Fruit fly (Drosophila melanogaster) ovary, adult (tissue): Measurements from ENCODE around the gene Acn.

Experiments used
- CG17801 ChIP-seq: fragments of 200-800 bp; optimal IDR thresholded peaks from 2 replicates; lab custom pipeline; 2019; ENCODE audit warnings: missing biosample characterization, mild to moderate bottlenecking, missing genetic modification characterization, moderate library complexity; ENCODE audit not compliant: partially characterized antibody

Acn gene

dm6 chr2L:19045111-19045560 lies at the start of gene Acn, which contains the start of gene Ttc19:
Acn (plus strand) TSS chr2L:19045355.
Ttc19 (minus strand) TSS chr2L:19045148.
- peak; percentile 83 for TF ChIP-seq CG17801 (GFP tag; lab: Kevin White, UChicago)

DNA sequence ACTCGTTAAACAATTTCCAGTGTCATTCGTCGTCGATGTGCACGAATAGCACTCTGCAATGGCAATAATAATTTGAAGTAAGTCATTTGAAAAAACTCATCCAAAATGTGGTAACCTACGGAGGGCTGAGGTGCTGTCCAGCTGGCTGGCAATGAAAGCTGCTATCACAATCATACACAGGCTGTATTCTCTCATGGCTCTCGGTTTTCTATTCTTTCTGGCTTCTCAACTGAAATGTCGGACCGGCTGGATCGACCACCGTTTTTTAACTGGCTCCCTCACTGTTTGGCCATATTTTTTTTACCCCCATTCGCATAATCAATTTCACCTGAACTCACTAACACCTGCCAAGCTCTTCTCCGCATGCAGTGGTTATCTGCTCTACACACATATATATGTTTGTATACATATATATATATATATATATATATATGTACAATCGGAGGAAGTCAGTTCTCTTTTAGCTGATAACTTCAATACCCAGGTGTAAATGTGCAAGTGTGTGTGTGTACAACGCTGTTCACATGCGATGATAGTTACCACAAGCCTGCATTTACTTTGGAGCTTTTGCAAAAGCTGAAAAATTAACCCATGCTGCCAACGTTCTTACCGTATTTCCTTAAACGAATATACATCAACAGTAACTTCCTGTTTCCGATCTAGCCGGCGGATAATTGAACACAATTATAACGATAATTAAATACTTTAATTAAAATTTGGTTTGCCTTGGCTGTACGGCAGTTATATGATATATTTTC lies 49.3 kb upstream of the Acn start, which contains the start of gene CG10650:
Gene CG10650 (minus strand): TSS at position 275 of the 758 bp plus-strand sequence.
- TF ChIP-seq CG17801 (GFP tag; lab: Kevin White, UChicago), result no peak

- TF ChIP-seq CG17801 (GFP tag; lab: Kevin White, UChicago), result no peak
These were observed 48.0 kb upstream of the Acn start, which contains the start of gene CG31792 for dm6 chr2L:18997148-18997547. CG31792 (plus strand) TSS chr2L:18997448.

DNA sequence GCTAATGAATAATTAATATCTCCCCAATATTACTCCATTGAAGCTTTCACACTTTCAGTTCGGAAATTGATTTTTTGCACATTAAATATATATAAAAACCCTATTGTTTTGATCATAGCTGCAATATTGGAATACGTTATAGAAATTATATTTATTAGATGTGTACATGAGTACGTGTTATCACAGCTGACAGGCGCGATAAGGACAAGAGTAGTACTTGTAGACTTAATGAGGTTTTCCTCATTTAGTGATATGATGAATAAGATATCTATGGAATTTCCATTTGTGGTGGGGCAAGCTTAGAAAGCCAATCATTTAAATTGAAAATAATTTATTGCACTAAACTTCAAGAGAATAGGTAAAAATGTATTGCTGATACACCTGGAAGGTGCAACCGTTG lies 42.7 kb upstream of the Acn start:
- no peak for TF ChIP-seq CG17801 (GFP tag; lab: Kevin White, UChicago)

DNA sequence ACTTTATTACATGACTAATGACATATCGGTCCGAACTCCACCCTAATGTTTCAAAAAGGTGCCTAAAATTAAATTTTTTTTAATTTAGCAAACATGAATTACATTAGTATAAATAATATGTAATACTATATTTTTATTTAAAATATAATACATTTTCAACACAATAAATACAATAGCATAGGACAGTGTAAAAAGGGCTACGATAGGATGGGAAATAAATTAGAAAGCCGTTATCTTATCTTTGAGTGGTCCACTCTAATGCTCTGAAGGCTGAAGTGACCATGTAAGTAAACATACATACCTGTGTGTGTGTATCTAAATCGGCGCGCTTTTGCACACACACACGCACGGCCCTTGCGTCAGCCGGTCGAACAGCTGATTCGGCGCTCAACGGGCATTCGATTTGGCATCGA lies 42.2 kb upstream of the Acn start, which contains the start of gene CG31793:
Gene CG31793 (plus strand): TSS at position 409 of the 413 bp plus-strand sequence.
- TF ChIP-seq CG17801 (GFP tag; lab: Kevin White, UChicago), result peak; percentile 73

DNA sequence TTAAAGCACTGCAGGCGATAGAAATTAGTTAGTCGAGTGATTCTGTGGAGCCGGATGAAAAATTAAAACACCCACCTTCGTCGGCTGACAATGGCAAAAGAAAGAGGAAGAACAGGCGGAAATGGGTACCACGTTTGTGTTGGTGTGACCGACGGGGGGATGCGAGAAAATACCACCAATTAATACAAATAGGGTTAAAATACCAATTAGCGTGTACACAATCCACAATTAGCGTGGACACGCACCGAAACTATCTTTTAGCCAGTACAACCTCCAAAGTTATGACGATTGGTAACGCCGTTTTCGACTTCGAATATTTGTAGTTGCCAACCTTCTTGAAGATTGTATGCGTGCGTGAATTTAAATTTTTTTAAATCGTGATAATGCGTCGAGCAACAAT lies 36.0 kb upstream of the Acn start, which contains the start of gene RpL30:
Gene RpL30 (minus strand): TSS at position 177 of the 400 bp plus-strand sequence.
- peak; percentile 85 for TF ChIP-seq CG17801 (GFP tag; lab: Kevin White, UChicago)

DNA sequence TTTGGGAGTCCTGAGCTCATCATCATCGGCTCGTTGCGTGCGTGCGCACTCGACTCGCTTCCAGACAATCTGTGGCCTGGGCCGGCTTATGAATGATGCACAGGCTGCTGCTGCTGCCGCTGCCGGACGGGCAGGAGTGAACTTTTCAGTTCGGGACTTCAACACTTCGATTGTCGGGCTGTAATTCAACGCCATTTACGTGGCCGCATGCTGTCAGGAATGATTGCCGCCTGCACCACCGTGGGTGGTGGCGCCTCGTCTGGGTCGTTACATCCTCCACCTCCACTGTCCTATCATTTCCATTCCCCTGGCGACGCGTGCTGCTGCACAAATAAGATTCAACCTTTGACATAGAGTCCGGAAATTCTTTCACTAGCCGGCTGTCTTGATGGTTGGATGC lies 35.1 kb upstream of the Acn start:
- no peak for TF ChIP-seq CG17801 (GFP tag; lab: Kevin White, UChicago)

DNA sequence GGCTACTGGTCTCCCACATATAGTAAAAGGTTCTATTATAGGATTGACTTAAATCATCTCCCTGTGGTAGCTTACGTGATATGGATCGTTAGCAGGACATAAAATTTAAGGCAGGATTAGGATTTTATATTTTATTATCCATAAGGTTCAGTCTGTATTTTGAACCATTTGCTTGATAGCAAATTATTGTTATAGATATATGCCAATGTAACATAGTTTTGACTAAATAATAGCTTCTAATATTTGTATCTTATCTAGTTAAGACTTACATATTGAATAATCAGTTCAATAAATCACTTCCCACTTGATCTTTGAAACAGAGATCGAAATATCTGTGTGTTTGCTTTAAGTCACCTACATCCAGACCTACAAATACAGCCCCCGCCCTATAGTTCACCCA lies 34.6 kb upstream of the Acn start, which contains the start of gene robl37BC:
Gene robl37BC (plus strand): TSS at position 301 of the 400 bp plus-strand sequence.
- TF ChIP-seq CG17801 (GFP tag; lab: Kevin White, UChicago), result no peak

DNA sequence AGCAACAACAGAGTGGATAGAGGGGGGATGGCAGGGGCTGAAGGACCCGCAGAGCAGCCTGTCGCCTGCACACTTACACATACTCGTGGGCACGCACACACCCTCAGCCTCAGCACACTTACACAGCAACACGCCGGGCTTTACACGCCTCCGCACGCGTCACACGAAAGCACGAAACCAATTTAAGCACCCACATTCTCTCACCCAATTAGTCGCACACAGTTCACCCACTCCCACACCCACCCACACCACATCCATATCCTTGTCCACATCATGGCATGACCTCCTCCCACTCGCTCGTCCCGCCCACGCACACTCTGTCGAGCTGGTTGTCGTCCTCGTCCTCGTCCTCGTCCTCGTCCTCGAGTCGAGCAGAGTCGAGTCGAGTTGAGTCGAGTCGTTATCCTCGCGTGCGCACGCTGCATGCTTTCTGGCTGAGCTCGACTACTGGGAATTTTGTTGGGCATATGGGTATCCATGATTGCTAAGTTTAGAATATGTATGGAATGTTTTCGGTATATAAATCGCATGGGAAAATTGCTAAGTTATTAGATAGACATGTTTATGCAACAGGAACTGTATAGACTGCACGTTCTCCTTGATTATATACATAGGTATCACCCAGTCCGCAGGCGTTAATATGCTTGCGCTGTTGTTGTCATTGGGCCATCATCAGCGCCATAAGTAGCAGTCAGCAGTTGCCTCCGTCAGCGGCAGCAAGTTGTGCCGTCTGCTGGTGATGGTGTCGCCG lies 33.1 kb upstream of the Acn start:
- no peak for TF ChIP-seq CG17801 (GFP tag; lab: Kevin White, UChicago)

dm6 chr2L:19012776-19013328 lies 32.3 kb upstream of the Acn start:
- no peak for TF ChIP-seq CG17801 (GFP tag; lab: Kevin White, UChicago)

- TF ChIP-seq CG17801 (GFP tag; lab: Kevin White, UChicago), result no peak
These were observed 30.9 kb upstream of the Acn start for dm6 chr2L:19014032-19014880.

DNA sequence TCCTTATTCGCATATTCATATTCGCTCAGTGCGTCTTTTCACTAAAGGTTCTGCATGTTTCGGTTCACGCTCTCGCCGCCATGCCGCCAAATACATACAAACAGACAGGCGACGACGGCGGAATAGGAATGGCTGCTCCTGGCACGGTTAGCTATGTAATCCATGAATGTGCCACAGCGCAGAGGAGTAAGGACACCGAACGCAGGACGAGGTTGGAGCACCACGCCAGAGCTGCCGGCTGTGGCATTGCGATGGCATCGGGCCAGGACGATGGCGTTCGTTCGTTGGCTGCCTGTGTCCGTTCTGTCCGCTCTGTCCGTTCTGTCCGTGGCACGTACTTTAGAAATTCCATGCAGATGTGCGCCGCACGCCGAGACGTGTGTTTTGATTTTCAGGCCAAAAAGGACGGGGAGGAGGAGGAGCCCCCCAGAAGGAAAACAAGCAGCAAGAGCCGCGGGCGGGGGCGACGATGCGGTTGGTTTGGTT lies 30.2 kb upstream of the Acn start:
- TF ChIP-seq CG17801 (GFP tag; lab: Kevin White, UChicago), result no peak

- no peak for TF ChIP-seq CG17801 (GFP tag; lab: Kevin White, UChicago)
These were observed 29.5 kb upstream of the Acn start for dm6 chr2L:19015628-19016027.

dm6 chr2L:19017060-19017459 lies 28.1 kb upstream of the Acn start:
- no peak for TF ChIP-seq CG17801 (GFP tag; lab: Kevin White, UChicago)
